Worm (Caenorhabditis elegans): ENCODE results near the gene Y43F8B.11.

DNA sequence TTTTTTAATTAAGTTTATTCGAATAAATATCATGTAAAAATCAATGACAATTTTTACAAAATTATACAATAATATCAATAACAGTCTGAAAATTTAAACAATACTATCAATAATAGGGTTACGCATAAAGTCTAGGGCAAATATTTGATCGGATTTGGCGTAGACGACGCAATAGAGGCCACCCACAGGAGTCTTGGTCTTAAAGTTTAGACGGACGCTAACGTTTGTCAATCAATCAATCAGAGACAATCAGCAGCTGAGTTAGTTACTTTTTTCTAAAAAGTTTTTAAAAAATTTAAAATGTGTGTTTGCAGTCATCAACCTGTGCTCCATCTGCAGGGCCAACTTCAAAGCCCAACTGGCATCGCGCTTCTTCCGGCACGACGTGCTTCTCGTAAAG is 20.8 kb downstream of the Y43F8B.11 start, which contains the start of gene Y43F8B.29:
- TF ChIP-seq C34F6.9 (tag; optimal IDR thresholded peaks at IDR 0.05) (no peak), ama-1 (optimal IDR thresholded peaks at IDR 0.05) (no peak), mdl-1 (tag; optimal IDR thresholded peaks at IDR 0.05) (no peak)
